Worm (Caenorhabditis elegans): Measurements from ENCODE around the gene col-78.

DNA sequence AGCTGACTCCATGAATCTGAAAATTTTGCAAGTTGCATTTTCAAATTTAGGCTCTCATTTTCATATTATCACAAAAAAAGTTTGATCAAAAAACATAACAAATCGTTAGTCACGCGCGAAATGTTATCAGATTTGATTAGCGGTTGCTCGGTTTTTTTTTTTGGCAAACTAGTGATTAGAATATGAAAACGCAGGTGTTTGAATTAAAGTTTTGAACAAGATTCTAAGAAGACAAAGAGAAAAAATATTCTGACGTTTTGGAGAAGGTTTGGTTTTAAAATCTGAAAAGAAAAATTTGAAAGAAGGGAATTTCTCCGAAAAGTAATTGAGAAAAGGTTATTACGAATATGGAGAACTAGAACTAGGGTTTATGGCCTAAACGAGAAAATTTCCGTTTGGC, 8.0 kb upstream of the col-78 start:
- no peak for TF ChIP-seq pat-9 (tag; optimal IDR thresholded peaks at IDR 0.05)
- no peak for TF ChIP-seq ama-1 (optimal IDR thresholded peaks at IDR 0.05)
- TF ChIP-seq tbx-2 (tag; optimal IDR thresholded peaks at IDR 0.05), result no peak
- no peak for TF ChIP-seq K09A11.1 (tag; optimal IDR thresholded peaks at IDR 0.05; ENCODE audit: insufficient read depth)

Measured in whole organism, late embryonic.